Fruit fly (Drosophila melanogaster): ENCODE data around the gene Cen.

The Cen gene

DNA sequence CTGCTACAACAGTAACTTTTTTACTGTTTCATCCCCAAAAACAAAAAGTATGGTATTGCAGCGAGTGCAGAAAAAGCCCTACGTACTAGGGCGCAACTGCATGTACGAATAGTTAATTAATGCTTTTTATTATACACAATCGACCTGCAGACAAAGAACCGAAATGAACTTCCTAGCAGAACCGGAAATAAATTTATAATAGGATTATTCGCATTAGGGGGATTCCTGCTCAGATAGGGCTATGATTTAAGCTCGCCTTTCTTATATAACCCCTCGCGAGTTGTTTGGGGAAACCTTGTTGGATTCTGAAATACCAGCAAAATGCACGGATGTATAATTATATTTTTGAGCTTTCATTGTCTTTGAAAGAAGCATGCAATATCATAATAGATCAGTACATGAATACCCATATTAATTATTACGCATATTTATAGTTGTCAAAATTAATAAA, at the start of gene Cen:
Gene Cen, minus strand, starts transcription at position 199 of the 451 bp plus-strand sequence.
- TF ChIP-seq usp (GFP tag; optimal IDR thresholded peaks at IDR 0.05) (no peak), Dll (optimal IDR thresholded peaks at IDR 0.05) (no peak), EcR (GFP tag; optimal IDR thresholded peaks at IDR 0.05) (no peak), CG8478 (optimal IDR thresholded peaks at IDR 0.05) (no peak), pan (optimal IDR thresholded peaks at IDR 0.05) (no peak)

DNA sequence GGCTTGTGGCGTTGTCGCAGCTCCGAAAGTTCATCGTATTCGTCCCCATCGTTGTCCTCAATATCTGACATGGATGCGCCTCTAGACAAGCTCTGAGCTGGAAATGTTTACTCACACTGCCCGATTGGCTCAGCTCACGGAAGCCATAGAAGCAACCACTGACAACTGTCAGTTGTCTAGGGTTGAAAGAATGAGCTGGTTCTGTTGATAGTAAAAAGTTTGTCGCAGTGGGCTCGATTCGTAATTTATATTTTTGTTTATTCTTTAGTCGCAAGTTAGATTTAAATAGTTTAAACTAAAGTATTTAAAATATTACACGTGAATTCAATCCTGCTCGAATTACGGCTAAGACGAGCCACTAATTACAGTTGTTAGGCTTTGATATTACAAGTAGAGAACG, 48.5 kb upstream of the Cen start, which contains the start of gene CarT:
Gene CarT, minus strand, starts transcription at position 101 of the 400 bp plus-strand sequence.
- TF ChIP-seq CG8478 (optimal IDR thresholded peaks at IDR 0.05) (no peak), EcR (GFP tag; optimal IDR thresholded peaks at IDR 0.05) (no peak), usp (GFP tag; optimal IDR thresholded peaks at IDR 0.05) (no peak), psq (optimal IDR thresholded peaks at IDR 0.05) (no peak), pan (optimal IDR thresholded peaks at IDR 0.05) (no peak), Dll (optimal IDR thresholded peaks at IDR 0.05) (no peak)

DNA sequence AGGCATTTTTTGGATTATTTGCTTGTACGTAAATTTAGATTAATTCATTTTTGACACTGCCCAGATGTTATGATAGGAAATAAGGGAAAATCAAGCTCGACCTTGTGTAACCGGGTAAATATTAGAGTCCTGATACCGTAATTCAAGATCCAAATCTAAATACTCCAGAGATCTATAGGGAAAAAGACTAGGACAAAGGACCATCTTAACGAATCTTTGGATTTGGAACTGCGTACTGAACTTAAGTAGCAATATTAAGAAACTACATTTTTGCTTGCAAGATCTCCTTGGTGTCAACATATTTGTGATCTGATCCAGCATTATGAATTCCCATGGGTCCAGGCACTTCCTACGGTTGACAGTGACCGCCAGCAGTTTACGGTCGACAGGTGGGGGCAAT, 44.8 kb upstream of the Cen start, which contains the start of gene CG9316:
Gene CG9316, minus strand, starts transcription at position 101 of the 400 bp plus-strand sequence.
- no peak for TF ChIP-seq usp (GFP tag; optimal IDR thresholded peaks at IDR 0.05)
- TF ChIP-seq EcR (GFP tag; optimal IDR thresholded peaks at IDR 0.05): no peak
- TF ChIP-seq psq (optimal IDR thresholded peaks at IDR 0.05): no peak
- TF ChIP-seq CG8478 (optimal IDR thresholded peaks at IDR 0.05): no peak
- no peak for TF ChIP-seq pan (optimal IDR thresholded peaks at IDR 0.05)
- no peak for TF ChIP-seq Dll (optimal IDR thresholded peaks at IDR 0.05)

DNA sequence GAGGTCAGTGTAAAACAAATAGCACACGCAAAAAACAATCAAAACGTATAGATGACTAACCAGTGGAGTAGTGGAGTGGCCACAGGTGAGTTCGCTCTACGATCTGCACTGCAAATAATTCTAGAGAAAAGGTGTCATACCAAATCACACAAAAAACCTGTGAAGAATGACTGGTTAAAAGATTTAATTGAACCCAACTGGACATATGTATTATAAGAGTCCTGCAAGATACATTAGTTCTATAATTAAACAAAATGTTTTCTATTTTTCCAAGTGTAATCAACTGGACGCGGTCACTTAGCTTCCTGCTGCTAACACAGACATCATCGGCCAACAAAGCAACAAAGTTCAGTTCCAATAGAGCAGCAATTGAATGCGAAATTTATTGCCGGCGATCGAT, 42.4 kb upstream of the Cen start:
- TF ChIP-seq CG8478 (optimal IDR thresholded peaks at IDR 0.05): no peak
- TF ChIP-seq pan (optimal IDR thresholded peaks at IDR 0.05): no peak
- no peak for TF ChIP-seq psq (optimal IDR thresholded peaks at IDR 0.05)
- TF ChIP-seq Dll (optimal IDR thresholded peaks at IDR 0.05): no peak
- TF ChIP-seq usp (GFP tag; optimal IDR thresholded peaks at IDR 0.05): no peak
- TF ChIP-seq EcR (GFP tag; optimal IDR thresholded peaks at IDR 0.05): no peak

DNA sequence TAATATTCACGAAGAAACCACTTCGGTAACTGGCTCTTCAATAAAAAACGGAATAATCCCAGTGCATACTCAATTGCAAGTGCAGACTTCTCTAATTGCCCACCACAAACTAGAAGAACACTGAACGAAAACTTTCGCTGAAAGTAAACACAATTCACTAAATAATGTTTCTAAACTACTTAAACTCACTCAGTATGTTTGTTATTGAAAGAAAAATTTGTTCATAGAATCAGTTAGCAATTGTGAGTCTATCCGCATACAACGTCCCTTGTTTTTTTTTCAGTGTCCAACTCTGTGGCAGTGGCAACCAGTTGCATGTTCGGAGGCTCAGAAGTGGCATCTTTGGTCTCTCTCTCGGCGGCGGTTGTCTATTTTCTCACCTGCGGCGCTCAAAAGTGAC, 39.8 kb upstream of the Cen start:
- TF ChIP-seq pan (optimal IDR thresholded peaks at IDR 0.05) (no peak), EcR (GFP tag; optimal IDR thresholded peaks at IDR 0.05) (no peak), psq (optimal IDR thresholded peaks at IDR 0.05) (no peak), Dll (optimal IDR thresholded peaks at IDR 0.05) (no peak), CG8478 (optimal IDR thresholded peaks at IDR 0.05) (no peak), usp (GFP tag; optimal IDR thresholded peaks at IDR 0.05) (no peak)

DNA sequence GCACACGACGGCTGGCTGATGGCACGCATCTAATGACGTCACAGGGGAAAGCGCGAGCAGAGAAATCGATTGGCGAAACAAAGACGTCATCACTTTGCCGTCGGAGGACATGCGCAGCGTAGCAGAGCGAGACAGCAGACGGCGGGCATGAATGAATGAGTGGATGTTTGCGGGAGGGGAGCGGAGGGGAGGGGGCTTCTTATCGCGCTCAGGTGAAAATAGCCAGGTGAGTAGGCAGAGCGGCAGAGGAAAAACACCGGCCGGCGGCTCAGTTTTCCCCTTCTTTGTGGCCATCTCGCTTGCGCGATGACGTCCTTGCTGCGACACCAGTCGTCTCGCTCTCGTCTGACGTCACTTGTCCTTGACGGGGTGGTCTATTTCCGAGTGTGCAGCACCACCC, 38.4 kb upstream of the Cen start:
- TF ChIP-seq Dll (optimal IDR thresholded peaks at IDR 0.05) (no peak), pan (optimal IDR thresholded peaks at IDR 0.05) (no peak), psq (optimal IDR thresholded peaks at IDR 0.05) (no peak), CG8478 (optimal IDR thresholded peaks at IDR 0.05) (no peak), EcR (GFP tag; optimal IDR thresholded peaks at IDR 0.05) (no peak), usp (GFP tag; optimal IDR thresholded peaks at IDR 0.05) (no peak)

DNA sequence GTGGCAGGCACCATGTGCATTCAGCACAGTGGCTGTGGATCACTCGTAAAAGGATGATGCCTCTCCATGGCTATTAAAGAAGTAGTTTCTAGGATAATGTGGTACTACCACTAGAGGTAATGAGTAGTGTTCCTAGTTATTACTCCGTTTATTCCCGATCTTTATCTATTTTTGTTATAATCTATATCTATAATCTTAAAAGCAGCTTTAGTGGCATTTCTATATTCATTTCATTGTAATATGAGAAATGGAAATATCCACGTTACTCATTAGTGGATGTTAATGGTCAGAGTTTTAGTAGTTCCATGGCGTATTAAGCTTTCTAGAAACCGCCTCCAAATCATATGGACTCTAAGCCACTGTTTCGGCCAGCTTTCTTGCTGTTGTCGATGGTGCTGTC, 35.1 kb upstream of the Cen start:
- TF ChIP-seq pan (optimal IDR thresholded peaks at IDR 0.05) (no peak), usp (GFP tag; optimal IDR thresholded peaks at IDR 0.05) (no peak), CG8478 (optimal IDR thresholded peaks at IDR 0.05) (no peak), EcR (GFP tag; optimal IDR thresholded peaks at IDR 0.05) (no peak), Dll (optimal IDR thresholded peaks at IDR 0.05) (no peak), psq (optimal IDR thresholded peaks at IDR 0.05) (no peak)

DNA sequence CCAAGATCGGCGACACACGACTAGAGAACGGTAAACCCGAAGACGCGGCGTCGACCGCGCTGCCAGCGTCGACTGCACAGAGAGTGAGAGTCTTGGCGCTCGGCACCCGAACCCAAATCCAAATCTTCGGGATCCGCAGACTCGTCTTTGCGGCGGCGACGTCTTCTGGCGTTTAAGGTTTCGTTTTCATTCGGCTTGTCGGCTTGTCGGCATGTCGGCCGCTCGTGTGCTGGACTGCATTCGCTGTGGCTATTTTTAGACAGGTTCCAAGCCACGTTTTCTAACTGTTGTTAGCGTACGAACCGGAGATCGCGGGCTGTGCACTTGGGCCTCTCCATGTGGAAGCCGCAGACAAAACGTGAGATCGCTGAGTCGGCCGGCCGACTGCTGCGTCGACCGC, 34.4 kb upstream of the Cen start:
- TF ChIP-seq CG8478 (optimal IDR thresholded peaks at IDR 0.05): no peak
- no peak for TF ChIP-seq psq (optimal IDR thresholded peaks at IDR 0.05)

DNA sequence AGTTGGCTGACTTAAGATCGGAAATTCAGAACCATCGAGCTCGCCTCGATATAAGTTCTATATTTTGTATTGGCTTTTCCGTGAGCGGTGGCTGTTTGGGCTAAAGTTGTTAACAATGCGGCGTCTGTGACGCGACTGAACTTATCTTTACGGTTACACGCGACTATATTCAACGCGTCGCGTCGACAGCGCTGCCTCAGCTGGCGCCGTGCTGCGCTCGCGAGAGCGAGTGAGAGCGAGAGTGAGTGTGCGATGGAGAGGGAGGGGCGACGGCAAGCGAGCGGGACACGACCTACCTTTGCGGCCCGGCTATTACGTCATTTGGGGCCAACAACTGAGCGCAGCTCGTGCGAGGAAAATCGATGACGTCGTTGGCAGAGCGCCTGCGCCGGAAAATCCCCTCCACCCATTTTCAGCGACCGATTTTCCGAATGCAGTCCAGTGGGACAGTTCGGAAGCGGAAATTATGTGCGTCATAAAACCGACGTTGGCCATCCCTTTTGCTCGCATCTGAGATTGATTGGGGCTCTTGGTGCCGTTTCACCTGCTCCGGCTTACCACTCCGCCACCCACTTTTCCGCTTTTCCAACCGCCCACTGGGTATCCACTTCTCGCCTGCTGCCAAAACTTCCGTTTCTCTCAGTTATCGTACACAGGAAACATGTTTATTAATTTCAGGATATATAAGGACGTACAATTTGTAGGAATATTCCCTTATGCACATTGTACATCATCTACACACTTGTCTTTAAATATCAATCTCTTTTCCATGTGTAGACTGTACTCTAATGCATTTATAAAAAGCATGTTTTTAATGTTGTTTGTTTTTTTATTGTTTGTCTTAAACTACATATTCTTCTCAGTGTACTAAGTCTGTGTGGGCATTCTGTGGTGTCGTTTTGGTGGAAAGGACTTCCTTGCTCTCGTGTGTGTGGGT, 33.1 kb upstream of the Cen start, which contains the start of gene Hr38:
Gene Hr38, minus strand, starts transcription at position 121 of the 937 bp plus-strand sequence.
- no peak for TF ChIP-seq EcR (GFP tag; optimal IDR thresholded peaks at IDR 0.05)
- peak; percentile 85 for TF ChIP-seq Dll (optimal IDR thresholded peaks at IDR 0.05)

DNA sequence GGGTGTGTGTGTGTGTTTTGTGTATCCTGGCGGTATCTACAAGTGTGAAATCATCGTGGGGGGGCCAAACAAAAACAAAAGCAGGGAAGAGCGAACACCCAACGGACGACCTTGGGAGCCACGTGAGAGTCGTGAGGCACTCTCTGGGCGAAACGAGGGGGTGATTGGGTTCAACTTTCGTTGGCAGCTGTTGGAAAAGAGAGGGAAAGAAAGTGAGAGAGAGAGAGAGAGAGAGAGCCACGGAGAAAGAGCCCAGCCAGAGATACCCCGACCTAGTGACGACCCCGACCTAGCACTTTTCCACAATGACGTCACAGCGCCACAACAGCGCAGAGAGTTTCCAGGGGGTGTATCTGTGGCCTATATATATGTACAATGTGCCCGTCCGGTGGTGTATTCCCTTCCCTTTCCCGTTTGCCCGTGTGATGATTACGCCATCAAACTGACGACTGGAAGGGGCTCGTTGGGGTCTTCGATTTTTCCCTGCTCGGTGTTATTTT, 24.3 kb upstream of the Cen start:
- TF ChIP-seq EcR (GFP tag; optimal IDR thresholded peaks at IDR 0.05) (no peak), pan (optimal IDR thresholded peaks at IDR 0.05) (no peak), CG8478 (optimal IDR thresholded peaks at IDR 0.05) (no peak), Dll (optimal IDR thresholded peaks at IDR 0.05) (no peak), usp (GFP tag; optimal IDR thresholded peaks at IDR 0.05) (no peak), psq (optimal IDR thresholded peaks at IDR 0.05) (no peak)

DNA sequence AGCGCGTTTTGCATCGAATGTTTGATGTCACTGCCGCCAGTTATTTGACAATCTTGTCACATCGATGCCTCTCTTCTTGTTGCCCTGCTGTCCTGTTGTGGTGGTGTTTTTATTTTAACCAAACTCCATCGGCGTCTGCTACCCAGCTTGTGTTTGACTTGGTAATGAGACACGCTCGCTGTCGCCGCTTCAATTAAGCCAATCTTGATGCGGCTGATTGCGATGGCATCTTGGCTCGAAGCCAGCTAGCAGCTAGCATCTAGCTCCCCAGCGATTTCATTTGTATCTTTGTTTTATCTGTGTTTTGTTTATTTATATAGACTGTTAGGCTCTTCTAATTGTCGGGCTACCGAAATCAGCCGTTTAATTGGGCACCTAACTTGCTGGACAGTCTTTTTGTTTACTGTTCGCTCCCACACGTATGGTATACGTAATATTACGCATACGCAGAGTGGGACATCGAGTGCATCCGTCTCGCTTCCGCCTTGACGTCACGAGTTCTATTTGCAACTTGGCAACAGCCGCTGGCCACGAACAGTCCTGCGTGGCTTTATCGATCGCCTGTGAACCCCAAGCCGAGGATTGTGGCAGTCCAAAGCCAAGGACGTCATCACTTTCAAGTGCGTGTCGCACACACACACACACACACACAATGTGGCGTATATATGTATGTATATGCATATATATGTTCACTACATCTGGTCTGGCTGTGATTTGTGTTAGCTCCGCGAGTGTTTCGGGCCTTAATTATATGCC, 23.0 kb upstream of the Cen start:
- TF ChIP-seq psq (optimal IDR thresholded peaks at IDR 0.05) (no peak), usp (GFP tag; optimal IDR thresholded peaks at IDR 0.05) (no peak), EcR (GFP tag; optimal IDR thresholded peaks at IDR 0.05) (no peak), CG8478 (optimal IDR thresholded peaks at IDR 0.05) (no peak), Dll (optimal IDR thresholded peaks at IDR 0.05) (no peak)
